Worm (Caenorhabditis elegans): ENCODE measurements around the gene C16C8.9.

The C16C8.9 gene

ce11 chrII:3502520-3503323 lies 39.7 kb upstream of the C16C8.9 start, which contains the start of the genes col-71 and Y49F6B.2 (continued):
- no peak for TF ChIP-seq nhr-10 (tag; optimal IDR thresholded peaks at IDR 0.05)
- TF ChIP-seq Y55F3AM.14 (GFP tag; optimal IDR thresholded peaks at IDR 0.05), result peak; percentile 25
- TF ChIP-seq lin-39 (tag; optimal IDR thresholded peaks at IDR 0.05), result no peak
- TF ChIP-seq nhr-237 (tag; optimal IDR thresholded peaks at IDR 0.05), result no peak
- TF ChIP-seq elt-1 (tag; optimal IDR thresholded peaks at IDR 0.05), result no peak
- no peak for TF ChIP-seq ceh-16 (tag; optimal IDR thresholded peaks at IDR 0.05)
- peak; percentile 33 for TF ChIP-seq zag-1 (tag; optimal IDR thresholded peaks at IDR 0.05)
- TF ChIP-seq snpc-4 (tag; optimal IDR thresholded peaks at IDR 0.05), result peak; percentile 23
- peak; percentile 36 for TF ChIP-seq nhr-21 (tag; optimal IDR thresholded peaks at IDR 0.05)
- TF ChIP-seq lin-13 (GFP tag; optimal IDR thresholded peaks at IDR 0.05), result peak; percentile 78
- no peak for TF ChIP-seq ztf-11 (tag; optimal IDR thresholded peaks at IDR 0.05)
- TF ChIP-seq skn-1 (tag; optimal IDR thresholded peaks at IDR 0.05), result no peak
- TF ChIP-seq ceh-82 (tag; optimal IDR thresholded peaks at IDR 0.05), result no peak
- TF ChIP-seq egl-27 (tag; optimal IDR thresholded peaks at IDR 0.05), result no peak
- TF ChIP-seq mbf-1 (tag; optimal IDR thresholded peaks at IDR 0.05), result no peak
- no peak for TF ChIP-seq sma-9 (GFP tag; optimal IDR thresholded peaks at IDR 0.05)
- no peak for TF ChIP-seq sma-9 (tag; optimal IDR thresholded peaks at IDR 0.05)
- TF ChIP-seq elt-3 (tag; optimal IDR thresholded peaks at IDR 0.05), result no peak

DNA sequence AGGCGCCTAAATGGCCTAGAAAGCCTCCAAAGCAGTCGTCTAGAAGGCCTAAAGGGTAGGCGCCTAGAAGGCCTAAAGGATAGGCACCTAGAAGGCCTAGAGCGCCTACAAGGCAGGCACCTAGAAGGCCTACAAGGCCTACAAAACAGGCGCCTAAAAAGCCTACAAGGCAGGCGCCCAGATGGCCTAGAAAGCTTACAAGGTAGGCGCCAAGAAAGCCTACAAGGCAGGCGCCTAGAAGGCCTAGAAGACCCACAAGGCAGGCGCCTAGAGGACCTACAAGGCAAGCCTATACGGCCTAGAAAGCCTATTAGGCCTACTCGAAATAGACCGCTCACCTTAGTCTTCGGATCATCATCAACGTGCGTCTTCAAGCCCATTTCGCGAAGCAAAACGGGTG lies 39.0 kb upstream of the C16C8.9 start:
- TF ChIP-seq nhr-25 (tag; optimal IDR thresholded peaks at IDR 0.05), result no peak
- no peak for TF ChIP-seq nhr-237 (tag; optimal IDR thresholded peaks at IDR 0.05)
- TF ChIP-seq nhr-11 (tag; optimal IDR thresholded peaks at IDR 0.05), result no peak
- no peak for TF ChIP-seq aly-2 (tag; optimal IDR thresholded peaks at IDR 0.05)

ce11 chrII:3500373-3500772 lies 37.4 kb upstream of the C16C8.9 start:
- TF ChIP-seq sma-3 (GFP tag; optimal IDR thresholded peaks at IDR 0.05) (no peak), lin-11 (tag; optimal IDR thresholded peaks at IDR 0.05) (no peak), mdl-1 (tag; optimal IDR thresholded peaks at IDR 0.05) (no peak), aly-2 (tag; optimal IDR thresholded peaks at IDR 0.05) (no peak), ceh-16 (tag; optimal IDR thresholded peaks at IDR 0.05) (no peak), lin-13 (GFP tag; optimal IDR thresholded peaks at IDR 0.05) (no peak), nhr-10 (tag; optimal IDR thresholded peaks at IDR 0.05) (no peak), nhr-129 (tag; optimal IDR thresholded peaks at IDR 0.05) (no peak), nhr-23 (tag; optimal IDR thresholded peaks at IDR 0.05) (no peak), mbf-1 (tag; optimal IDR thresholded peaks at IDR 0.05) (no peak), skn-1 (tag; optimal IDR thresholded peaks at IDR 0.05) (no peak), ama-1 (optimal IDR thresholded peaks at IDR 0.05) (no peak), unc-55 (GFP tag; optimal IDR thresholded peaks at IDR 0.05) (no peak), C34F6.9 (tag; optimal IDR thresholded peaks at IDR 0.05) (no peak), peb-1 (tag; optimal IDR thresholded peaks at IDR 0.05) (no peak), zag-1 (tag; optimal IDR thresholded peaks at IDR 0.05) (no peak), nhr-11 (tag; optimal IDR thresholded peaks at IDR 0.05) (no peak)

ce11 chrII:3499386-3499785 lies 36.4 kb upstream of the C16C8.9 start, which contains the start of gene Y49F6B.9:
Gene Y49F6B.9, minus strand, starts transcription at chrII:3499387.
- TF ChIP-seq skn-1 (tag; optimal IDR thresholded peaks at IDR 0.05), result no peak
- TF ChIP-seq nhr-11 (tag; optimal IDR thresholded peaks at IDR 0.05), result no peak
- no peak for TF ChIP-seq ZK546.5 (tag; optimal IDR thresholded peaks at IDR 0.05)
- TF ChIP-seq aly-2 (tag; optimal IDR thresholded peaks at IDR 0.05), result no peak
- no peak for TF ChIP-seq blmp-1 (tag; optimal IDR thresholded peaks at IDR 0.05; ENCODE audit: insufficient read depth)
- TF ChIP-seq nhr-129 (tag; optimal IDR thresholded peaks at IDR 0.05), result no peak
- TF ChIP-seq ztf-1 (GFP tag; conservative IDR thresholded peaks at IDR 0.05), result no peak
- no peak for TF ChIP-seq ztf-4 (tag; optimal IDR thresholded peaks at IDR 0.05)
- TF ChIP-seq crh-2 (tag; optimal IDR thresholded peaks at IDR 0.05), result no peak
- TF ChIP-seq mab-5 (tag; optimal IDR thresholded peaks at IDR 0.05), result no peak
- TF ChIP-seq elt-3 (tag; optimal IDR thresholded peaks at IDR 0.05), result no peak
- no peak for TF ChIP-seq nhr-23 (tag; optimal IDR thresholded peaks at IDR 0.05)
- TF ChIP-seq nhr-21 (tag; optimal IDR thresholded peaks at IDR 0.05), result no peak
- no peak for TF ChIP-seq ceh-16 (tag; optimal IDR thresholded peaks at IDR 0.05)
